Worm (Caenorhabditis elegans): ENCODE measurements around the gene F41E6.7.
"Not testable (repeated sequence)": the region's sequence is repeated elsewhere in the genome, so short reads cannot be mapped to it uniquely, and the experiment has no call there.

F41E6.7 gene

DNA sequence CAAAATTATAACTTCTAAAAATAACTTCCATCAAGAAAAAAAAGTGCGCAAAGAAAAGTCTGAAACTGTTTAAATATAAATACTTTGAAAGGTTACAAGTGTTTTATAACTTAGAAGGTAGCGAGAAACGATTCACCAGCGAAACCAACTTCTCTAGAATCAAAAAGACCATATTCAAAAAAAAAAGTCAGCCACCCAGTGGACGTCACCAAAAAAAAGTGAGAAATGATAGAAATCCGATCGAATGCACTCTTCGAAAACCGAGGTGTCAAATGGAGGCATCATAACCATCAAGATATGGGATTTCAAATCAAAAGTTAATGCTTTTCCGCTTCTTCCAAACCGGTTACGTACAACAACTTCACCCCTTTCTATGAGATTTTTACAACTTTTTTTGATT, 12.6 kb downstream of the F41E6.7 start:
- no peak for TF ChIP-seq Y56A3A.18 (GFP tag; IDR thresholded peaks at IDR 0.05)
- no peak for TF ChIP-seq zfh-2 (GFP tag; conservative IDR thresholded peaks at IDR 0.05)
- no peak for TF ChIP-seq snpc-3.4 (tag; optimal IDR thresholded peaks at IDR 0.05)
- TF ChIP-seq ZK185.1 (tag; optimal IDR thresholded peaks at IDR 0.05; ENCODE audit: poor library complexity, severe bottlenecking): no peak
- no peak for TF ChIP-seq snpc-4 (GFP tag; optimal IDR thresholded peaks at IDR 0.05)
- no peak for TF ChIP-seq snpc-4 (tag; optimal IDR thresholded peaks at IDR 0.05)
- TF ChIP-seq hlh-26 (GFP tag; conservative IDR thresholded peaks at IDR 0.05): no peak
- no peak for TF ChIP-seq let-526 (GFP tag; IDR thresholded peaks at IDR 0.05)
- TF ChIP-seq F23B12.7 (tag; optimal IDR thresholded peaks at IDR 0.05; ENCODE audit: insufficient read depth): no peak
- no peak for TF ChIP-seq ztf-25 (GFP tag; IDR thresholded peaks at IDR 0.05)
- TF ChIP-seq pha-4 (tag; optimal IDR thresholded peaks at IDR 0.05): no peak
- TF ChIP-seq athp-1 (tag; optimal IDR thresholded peaks at IDR 0.05): no peak
- TF ChIP-seq cebp-2 (GFP tag; IDR thresholded peaks at IDR 0.05): no peak
- no peak for TF ChIP-seq mcd-1 (GFP tag; IDR thresholded peaks at IDR 0.05)
- no peak for TF ChIP-seq egl-18 (GFP tag; IDR thresholded peaks at IDR 0.05)
- TF ChIP-seq mes-4 (tag; optimal IDR thresholded peaks at IDR 0.05): no peak
- TF ChIP-seq hrde-1 (tag; optimal IDR thresholded peaks at IDR 0.05; ENCODE audit: borderline replicate concordance): no peak
- TF ChIP-seq sdz-38 (tag; optimal IDR thresholded peaks at IDR 0.05): no peak
- no peak for TF ChIP-seq efl-1 (GFP tag; optimal IDR thresholded peaks at IDR 0.05)
- TF ChIP-seq ceh-100 (GFP tag; IDR thresholded peaks at IDR 0.05): no peak

DNA sequence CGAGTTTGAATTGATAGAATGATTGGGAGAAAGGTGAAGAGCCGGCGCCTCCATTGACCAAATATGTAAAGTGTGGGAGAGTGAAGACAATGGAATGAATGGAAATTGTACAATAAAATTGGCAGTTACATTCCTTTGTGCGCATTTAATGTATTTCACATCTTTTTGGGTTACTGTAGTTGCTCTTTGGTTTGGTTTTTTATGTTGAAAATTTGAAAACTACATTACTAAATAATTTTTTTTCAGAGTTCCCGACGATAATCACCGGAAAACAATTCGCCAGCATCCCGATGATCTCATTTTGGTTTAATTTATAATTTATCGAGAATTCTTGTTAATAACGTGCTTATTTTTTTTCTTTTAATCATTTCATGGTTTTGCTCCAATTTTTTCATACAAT, 18.1 kb downstream of the F41E6.7 start, which contains the start of gene C10B5.1:
Gene C10B5.1, plus strand, starts transcription at position 301 of the 400 bp plus-strand sequence.
- no peak for TF ChIP-seq ceh-58 (GFP tag; IDR thresholded peaks at IDR 0.05)
- no peak for TF ChIP-seq lin-26 (GFP tag; IDR thresholded peaks at IDR 0.05)

DNA sequence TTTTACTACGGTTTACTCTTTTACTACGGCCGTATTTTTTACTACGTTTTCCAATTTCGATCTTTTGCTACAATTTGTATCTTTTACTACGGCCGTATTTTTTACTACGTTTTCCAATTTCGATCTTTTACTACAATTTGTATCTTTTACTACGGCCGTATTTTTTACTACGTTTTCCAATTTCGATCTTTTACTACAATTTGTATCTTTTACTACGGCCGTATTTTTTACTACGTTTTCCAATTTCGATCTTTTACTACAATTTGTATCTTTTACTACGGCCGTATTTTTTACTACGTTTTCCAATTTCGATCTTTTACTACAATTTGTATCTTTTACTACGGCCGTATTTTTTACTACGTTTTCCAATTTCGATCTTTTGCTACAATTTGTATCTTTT, 24.3 kb downstream of the F41E6.7 start, which contains the start of gene F25G6.1:
Gene F25G6.1, plus strand, starts transcription at position 301 of the 400 bp plus-strand sequence.
- TF ChIP-seq nfya-1 (tag; optimal IDR thresholded peaks at IDR 0.05; ENCODE audit: borderline replicate concordance, insufficient read depth); sptf-2 (GFP tag; optimal IDR thresholded peaks at IDR 0.05); ccch-3 (GFP tag; optimal IDR thresholded peaks at IDR 0.05): not testable (repeated sequence)

DNA sequence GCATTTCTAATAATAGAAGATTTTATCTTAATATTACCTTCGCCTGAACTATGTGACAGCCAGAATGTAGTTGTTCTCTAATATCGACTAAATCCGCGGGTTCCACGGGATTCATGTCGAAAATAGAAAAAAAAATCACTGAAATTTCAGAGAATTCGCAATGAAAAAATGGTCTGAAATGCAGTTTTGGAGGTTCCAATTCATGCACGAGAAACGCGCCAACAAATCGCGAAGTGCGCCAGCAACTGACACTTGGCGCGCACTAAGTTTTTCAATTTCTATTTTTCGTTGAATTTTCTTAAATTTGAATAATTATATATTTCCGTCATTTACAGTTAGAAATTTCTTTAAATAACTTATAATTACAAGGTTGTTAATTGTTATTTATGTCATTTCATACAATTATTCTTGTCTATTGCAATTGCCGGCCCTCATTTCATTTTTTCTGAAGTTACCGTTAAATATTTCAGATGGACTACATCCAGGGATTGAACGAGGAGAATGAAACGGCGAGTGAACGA, 29.2 kb downstream of the F41E6.7 start, which contains the start of the genes F25G6.9 and symk-1:
Gene F25G6.9, minus strand, starts transcription at position 160 of the 521 bp plus-strand sequence.
Gene symk-1, plus strand, starts transcription at position 471 of the 521 bp plus-strand sequence.
- TF ChIP-seq ztf-18 (tag; optimal IDR thresholded peaks at IDR 0.05) (peak; percentile 96), ZK185.1 (tag; optimal IDR thresholded peaks at IDR 0.05; ENCODE audit: poor library complexity, severe bottlenecking) (peak; percentile 45), him-1 (tag; optimal IDR thresholded peaks at IDR 0.05) (no peak), D2030.7 (GFP tag; IDR thresholded peaks at IDR 0.05) (peak; percentile 23; the same call in 1 of the 2 replicates), hsf-1 (GFP tag; IDR thresholded peaks at IDR 0.05) (0 out of 2 replicates have a peak, but pooled peaks have one; percentile 21), snpc-4 (GFP tag; optimal IDR thresholded peaks at IDR 0.05) (no peak), snpc-4 (tag; optimal IDR thresholded peaks at IDR 0.05) (peak in 2 of 4 experiments; percentile 42 to 55), lin-54 (GFP tag; optimal IDR thresholded peaks at IDR 0.05) (peak; percentile 52), athp-1 (tag; optimal IDR thresholded peaks at IDR 0.05) (no peak), aptf-2 (GFP tag; conservative IDR thresholded peaks at IDR 0.05) (no peak), F33H1.4 (GFP tag; IDR thresholded peaks at IDR 0.05) (peak; percentile 42), tbp1 (GFP tag; optimal IDR thresholded peaks at IDR 0.05) (peak; percentile 17), attf-3 (GFP tag; conservative IDR thresholded peaks at IDR 0.05) (no peak), K11D2.4 (GFP tag; IDR thresholded peaks at IDR 0.05) (peak; percentile 57; the same call in 1 of the 2 replicates), snpc-3.4 (tag; optimal IDR thresholded peaks at IDR 0.05) (peak; percentile 19), hmg-1.2 (GFP tag; IDR thresholded peaks at IDR 0.05) (peak; percentile 26; the same call in 1 of the 2 replicates), lin-35 (GFP tag; optimal IDR thresholded peaks at IDR 0.05) (peak in 1 of 3 experiments; percentile 42), mcd-1 (GFP tag; IDR thresholded peaks at IDR 0.05) (peak; percentile 71), pbrm-1 (GFP tag; IDR thresholded peaks at IDR 0.05) (peak; percentile 64), ceh-40 (GFP tag; IDR thresholded peaks at IDR 0.05) (no peak), ceh-27 (GFP tag; optimal IDR thresholded peaks at IDR 0.05) (no peak), nhr-120 (GFP tag; IDR thresholded peaks at IDR 0.05) (no peak), F49E8.2 (tag; optimal IDR thresholded peaks at IDR 0.05; ENCODE audit: insufficient read depth) (no peak)
